Fruit fly (Drosophila melanogaster) whole organism, pupa: ENCODE measurements around the gene promL.
A peak's percentile ranks its signal among the peaks of the same experiment; 100 is the strongest.

ENCODE experiments used
- CG10348 ChIP-seq: fragments of 200-800 bp; sonication (Bioruptor generic); IDR thresholded peaks from 2 replicates; pipeline ENCODE4 v1.3.6; 2022; ENCODE audit warnings: missing biosample characterization, missing genetic modification characterization
- CG12605 ChIP-seq: fragments of 200-800 bp; sonication (Bioruptor generic); IDR thresholded peaks from 2 replicates; pipeline ENCODE4 v1.3.6; 2022; ENCODE audit warnings: missing biosample characterization, missing genetic modification characterization
- CG13204 ChIP-seq: fragments of 200-800 bp; sonication (Bioruptor generic); optimal IDR thresholded peaks from 2 replicates; lab custom pipeline; 2018; ENCODE audit warnings: missing biosample characterization, mild to moderate bottlenecking, missing genetic modification characterization, moderate library complexity
- CG14655 ChIP-seq: fragments of 200-800 bp; sonication (Bioruptor generic); optimal IDR thresholded peaks from 3 replicates; lab custom pipeline; 2017; ENCODE audit warnings: mild to moderate bottlenecking, missing biosample characterization, missing genetic modification reagents, missing genetic modification characterization
- CG15710 ChIP-seq: fragments of 200-800 bp; sonication (Bioruptor generic); optimal IDR thresholded peaks from 2 replicates; lab custom pipeline; 2018; ENCODE audit warnings: missing biosample characterization, mild to moderate bottlenecking, missing genetic modification characterization, moderate library complexity
- CG17806 ChIP-seq: fragments of 200-800 bp; sonication (Bioruptor generic); optimal IDR thresholded peaks from 2 replicates; lab custom pipeline; 2018; ENCODE audit warnings: missing biosample characterization, mild to moderate bottlenecking, missing genetic modification characterization, moderate library complexity
- CG32121 ChIP-seq: fragments of 200-800 bp; sonication (Bioruptor generic); IDR thresholded peaks from 2 replicates; pipeline ENCODE4 v1.3.6; 2022; ENCODE audit warnings: missing biosample characterization, missing genetic modification characterization
- CG34367 ChIP-seq: fragments of 200-800 bp; sonication (Bioruptor generic); optimal IDR thresholded peaks from 2 replicates; lab custom pipeline; 2018; ENCODE audit warnings: missing biosample characterization, mild to moderate bottlenecking, missing genetic modification characterization
- CG4496 ChIP-seq: fragments of 200-800 bp; sonication (Bioruptor generic); IDR thresholded peaks from 3 replicates; pipeline ENCODE4 v1.3.6; 2022; ENCODE audit warnings: missing biosample characterization, missing genetic modification characterization
- CG8159 ChIP-seq: fragments of 200-800 bp; sonication (Bioruptor generic); optimal IDR thresholded peaks from 3 replicates; lab custom pipeline; 2018; ENCODE audit warnings: missing biosample characterization, mild to moderate bottlenecking, missing genetic modification characterization, moderate library complexity
- CG8301 ChIP-seq: fragments of 200-800 bp; sonication (Bioruptor generic); optimal IDR thresholded peaks from 2 replicates; lab custom pipeline; 2018; ENCODE audit warnings: missing biosample characterization, mild to moderate bottlenecking, missing genetic modification characterization
- CG9948 ChIP-seq: fragments of 200-800 bp; sonication (Bioruptor generic); optimal IDR thresholded peaks from 2 replicates; lab custom pipeline; 2018; ENCODE audit warnings: missing biosample characterization, mild to moderate bottlenecking, missing genetic modification characterization, moderate library complexity
- D1 ChIP-seq: fragments of 200-800 bp; sonication (Bioruptor generic); optimal IDR thresholded peaks from 2 replicates; lab custom pipeline; 2018; ENCODE audit warnings: missing biosample characterization, mild to moderate bottlenecking, missing genetic modification characterization, moderate library complexity
- EcR ChIP-seq: fragments of 200-800 bp; sonication (Bioruptor generic); optimal IDR thresholded peaks from 3 replicates; lab custom pipeline; 2019; ENCODE audit warnings: missing biosample characterization, missing genetic modification characterization, mild to moderate bottlenecking, moderate library complexity, missing genetic modification reagents
- Ets98B ChIP-seq: fragments of 200-800 bp; sonication (Bioruptor generic); IDR thresholded peaks from 2 replicates; pipeline ENCODE4 v1.3.6; 2022; ENCODE audit warnings: missing biosample characterization, missing genetic modification characterization
- Pif1A ChIP-seq: fragments of 200-800 bp; sonication (Bioruptor generic); optimal IDR thresholded peaks from 3 replicates; lab custom pipeline; 2016; ENCODE audit warnings: missing biosample characterization, missing genetic modification characterization
- Pif1B ChIP-seq: fragments of 200-800 bp; sonication (Bioruptor generic); optimal IDR thresholded peaks from 3 replicates; lab custom pipeline; 2016; ENCODE audit warnings: missing biosample characterization, missing genetic modification characterization
- Snoo ChIP-seq: fragments of 200-800 bp; sonication (Bioruptor generic); optimal IDR thresholded peaks from 3 replicates; lab custom pipeline; 2017; ENCODE audit warnings: missing biosample characterization, mild to moderate bottlenecking, missing genetic modification characterization, inconsistent platforms
- fd96Ca ChIP-seq: fragments of 200-800 bp; sonication (Bioruptor generic); IDR thresholded peaks from 3 replicates; pipeline ENCODE4 v1.3.6; 2022; ENCODE audit warnings: missing biosample characterization, missing genetic modification characterization
- gl ChIP-seq: fragments of 200-800 bp; sonication (Bioruptor generic); optimal IDR thresholded peaks from 2 replicates; lab custom pipeline; 2018; ENCODE audit warnings: missing biosample characterization, mild to moderate bottlenecking, missing genetic modification characterization
- rn ChIP-seq: fragments of 200-800 bp; sonication (Bioruptor generic); IDR thresholded peaks from 2 replicates; pipeline ENCODE4 v1.3.6; 2022; ENCODE audit warnings: missing biosample characterization, missing genetic modification characterization

Gene promL

DNA sequence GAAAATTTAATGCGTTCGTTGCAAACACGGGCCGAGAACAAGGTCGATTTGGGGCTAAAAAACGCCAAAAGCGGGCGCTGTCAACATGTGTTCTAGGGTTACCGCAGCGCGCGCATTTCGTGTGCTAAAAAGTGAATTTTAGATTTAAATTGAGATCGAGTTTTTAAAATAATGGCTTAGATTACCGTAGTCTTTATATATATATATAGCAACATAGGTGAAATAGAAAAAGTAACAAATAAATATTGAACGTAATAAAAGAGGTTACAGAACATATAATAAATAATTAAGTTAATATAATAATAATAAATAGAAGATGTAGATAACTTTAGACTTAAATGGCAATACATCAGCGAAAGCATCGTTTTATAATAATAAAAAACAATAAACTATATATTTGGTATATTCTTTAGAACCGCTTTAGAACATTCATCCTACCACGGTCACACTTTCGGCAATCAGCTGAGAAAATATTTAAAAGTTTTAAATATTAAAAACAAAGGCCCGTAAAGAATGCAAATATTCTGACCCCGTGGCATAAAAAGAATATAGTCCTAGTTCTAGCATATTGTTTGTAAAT lies 15.9 kb upstream of the promL start, which contains the start of the genes CG11537 and Alg2:
Gene CG11537, minus strand, starts transcription at position 75 of the 580 bp plus-strand sequence.
Gene Alg2, plus strand, starts transcription at position 426 of the 580 bp plus-strand sequence.
- no peak for TF ChIP-seq Pif1A (GFP tag; lab: Kevin White, UChicago)
- TF ChIP-seq CG17806 (tag; lab: Kevin White, UChicago): no peak
- no peak for TF ChIP-seq gl
- peak; percentile 50 for TF ChIP-seq CG15710
- no peak for TF ChIP-seq CG10348 (GFP tag; lab: Robert Waterston, UW)
- TF ChIP-seq CG4496 (GFP tag; lab: Robert Waterston, UW): peak; percentile 32; the same call in 1 of the 3 replicates
- peak; percentile 25; the same call in 1 of the 2 replicates for TF ChIP-seq Ets98B
- no peak for TF ChIP-seq CG14655 (GFP tag; lab: Kevin White, UChicago)

DNA sequence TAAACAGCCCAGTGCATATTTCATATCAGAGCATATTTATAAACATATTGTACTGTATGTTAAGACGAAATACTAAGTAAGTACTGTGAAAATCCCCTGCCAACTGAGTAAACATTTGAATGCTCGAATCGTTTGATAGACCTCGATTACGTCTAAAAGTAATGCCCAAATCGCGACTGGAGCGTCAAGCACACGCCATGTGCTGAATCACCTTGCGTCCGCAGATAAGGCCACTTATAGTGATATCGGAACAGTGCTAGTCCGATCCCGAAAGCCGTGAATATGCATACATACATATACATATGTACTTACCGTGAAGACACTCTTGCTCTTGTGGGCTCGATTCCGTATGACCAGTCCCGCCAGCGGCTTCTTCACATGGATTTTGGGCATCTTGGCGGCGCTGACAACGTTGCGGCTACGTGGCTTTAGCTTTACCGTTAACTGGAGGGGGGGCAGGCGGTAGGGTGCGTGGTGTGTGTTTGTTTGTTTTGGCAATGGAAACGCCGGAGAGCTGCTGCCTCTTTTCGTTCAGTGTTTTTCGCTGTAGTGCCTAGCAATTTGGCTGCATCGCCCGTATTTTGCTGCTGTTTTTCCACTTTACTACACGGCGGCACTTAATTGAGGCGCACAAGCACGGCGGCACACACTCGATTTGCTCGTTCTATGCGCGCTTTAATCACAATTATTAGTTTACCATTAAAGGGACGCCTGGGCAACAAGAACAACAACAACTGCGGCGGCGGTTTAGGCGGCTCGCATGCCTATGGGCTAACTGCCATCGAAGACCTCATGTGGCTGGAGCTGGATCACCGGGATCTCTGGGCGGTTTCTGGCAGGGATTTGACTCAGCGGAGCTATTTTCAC lies 15.2 kb upstream of the promL start:
- TF ChIP-seq Ets98B: no peak
- no peak for TF ChIP-seq Pif1B (GFP tag; lab: Kevin White, UChicago)
- TF ChIP-seq Snoo: no peak
- TF ChIP-seq gl: no peak
- no peak for TF ChIP-seq CG4496 (GFP tag; lab: Robert Waterston, UW)
- no peak for TF ChIP-seq rn
- TF ChIP-seq Pif1A (GFP tag; lab: Kevin White, UChicago): no peak
- TF ChIP-seq CG10348 (GFP tag; lab: Robert Waterston, UW): no peak
- no peak for TF ChIP-seq EcR (GFP tag; lab: Kevin White, UChicago)
- TF ChIP-seq CG13204 (GFP tag; lab: Kevin White, UChicago): no peak
- no peak for TF ChIP-seq CG8301 (tag; lab: Kevin White, UChicago)
- TF ChIP-seq CG15710: no peak
- no peak for TF ChIP-seq CG32121
- TF ChIP-seq, all 21 proteins: peak for 0

DNA sequence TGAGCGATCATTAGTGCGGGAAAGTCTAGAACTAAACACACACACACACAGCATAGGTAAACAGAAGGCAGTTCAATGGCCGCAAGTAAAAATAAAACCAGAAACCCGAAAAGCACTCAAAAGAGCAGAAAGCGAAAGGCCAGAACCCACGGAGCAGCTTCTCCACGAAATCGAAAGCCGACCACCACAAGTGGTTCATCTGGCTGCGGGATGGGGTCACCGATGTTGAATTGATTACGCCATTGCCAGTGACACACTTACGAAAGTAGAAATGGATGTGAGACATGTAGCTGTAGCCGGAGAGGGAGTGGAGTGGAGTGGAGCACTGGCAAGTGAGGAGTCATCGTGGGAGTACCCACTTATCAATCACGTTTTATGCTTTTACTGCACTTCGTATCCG lies 13.9 kb upstream of the promL start:
- TF ChIP-seq Ets98B (no peak), gl (no peak), D1 (tag; lab: Kevin White, UChicago) (no peak), CG4496 (GFP tag; lab: Robert Waterston, UW) (no peak), fd96Ca (GFP tag; lab: Robert Waterston, UW) (no peak), Pif1A (GFP tag; lab: Kevin White, UChicago) (no peak), CG34367 (tag; lab: Kevin White, UChicago) (no peak), CG14655 (GFP tag; lab: Kevin White, UChicago) (no peak), CG8159 (tag; lab: Kevin White, UChicago) (no peak), rn (no peak), Snoo (no peak)

DNA sequence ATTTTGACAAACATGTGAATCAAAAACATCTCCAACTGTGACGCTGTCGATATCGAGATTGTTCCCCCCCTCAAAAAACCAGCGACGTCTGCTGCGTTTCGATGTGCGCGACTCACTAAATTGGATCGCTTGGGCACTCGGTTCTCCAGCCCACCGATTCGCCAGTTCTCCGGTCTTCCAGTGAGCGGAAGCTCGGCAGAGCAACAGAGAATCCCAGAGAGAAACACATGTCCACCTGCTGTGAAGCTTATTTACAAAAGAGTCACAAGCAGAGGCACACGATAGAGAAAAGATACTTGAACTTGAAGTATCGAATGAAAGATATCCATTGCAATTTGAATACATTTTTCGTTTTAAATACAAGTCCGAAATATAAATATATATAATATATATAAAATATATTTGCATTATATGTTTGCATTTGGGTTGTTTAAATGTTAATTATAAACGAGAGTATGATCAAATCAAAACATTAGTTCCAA lies 6.6 kb upstream of the promL start:
- TF ChIP-seq Snoo (no peak), CG34367 (tag; lab: Kevin White, UChicago) (no peak), CG14655 (GFP tag; lab: Kevin White, UChicago) (no peak), Ets98B (peak; percentile 41; the same call in 1 of the 2 replicates), CG8301 (tag; lab: Kevin White, UChicago) (no peak), D1 (tag; lab: Kevin White, UChicago) (no peak), CG13204 (GFP tag; lab: Kevin White, UChicago) (no peak), Pif1A (GFP tag; lab: Kevin White, UChicago) (peak; percentile 44), Pif1B (GFP tag; lab: Kevin White, UChicago) (peak; percentile 43), CG12605 (GFP tag; lab: Robert Waterston, UW) (peak; percentile 33; the same call in 1 of the 2 replicates), CG4496 (GFP tag; lab: Robert Waterston, UW) (0 out of 3 replicates have a peak, but pooled peaks have one; percentile 33), fd96Ca (GFP tag; lab: Robert Waterston, UW) (no peak), CG17806 (tag; lab: Kevin White, UChicago) (no peak), CG10348 (GFP tag; lab: Robert Waterston, UW) (no peak)
- TF ChIP-seq, all 21 proteins: peak for 5

DNA sequence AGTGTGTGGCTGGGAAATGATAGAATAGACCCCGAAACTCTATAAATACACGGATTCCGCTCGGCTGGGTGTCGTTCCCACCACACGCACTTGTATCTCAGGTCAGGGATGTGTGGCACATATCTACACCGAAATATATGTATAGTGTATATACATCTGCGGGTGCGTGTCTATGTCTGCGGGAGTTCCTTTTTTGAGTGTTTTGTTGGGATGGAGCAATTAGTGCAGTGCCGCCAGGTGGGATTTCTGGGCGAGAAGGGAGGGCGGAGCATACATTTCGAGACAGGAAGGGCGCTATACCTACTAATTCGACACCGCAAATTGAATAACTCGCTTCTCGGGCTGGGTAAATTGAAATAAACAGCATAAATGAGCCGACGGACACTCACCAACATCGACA lies 1.0 kb downstream of the promL start:
- TF ChIP-seq Ets98B (no peak), rn (no peak), fd96Ca (GFP tag; lab: Robert Waterston, UW) (0 out of 3 replicates have a peak, but pooled peaks have one; percentile 22), CG17806 (tag; lab: Kevin White, UChicago) (no peak), CG14655 (GFP tag; lab: Kevin White, UChicago) (no peak), gl (no peak), CG8301 (tag; lab: Kevin White, UChicago) (no peak)

DNA sequence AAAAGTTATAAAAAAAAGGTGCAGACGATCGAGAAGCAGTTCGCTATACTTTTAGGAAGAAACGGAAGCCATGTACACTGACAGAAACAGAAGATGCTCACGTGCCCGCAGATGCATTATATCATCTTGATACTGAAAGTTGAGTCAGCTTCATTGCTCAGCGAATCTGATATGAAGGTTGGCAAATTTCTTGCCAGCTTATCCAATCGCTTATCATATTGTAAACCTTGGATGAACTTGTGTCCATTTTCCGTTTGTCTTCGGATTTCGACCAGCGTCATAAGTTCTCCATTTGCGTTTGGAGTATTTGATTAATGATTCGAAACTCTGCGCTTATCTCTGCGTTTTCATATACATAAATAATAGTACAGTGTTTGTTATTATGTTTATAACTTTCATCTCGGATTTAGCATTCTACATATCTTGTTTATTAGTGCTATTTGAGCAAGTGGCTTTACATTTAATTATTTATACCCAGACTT lies 1.8 kb downstream of the promL start:
- peak; percentile 2 for TF ChIP-seq CG8301 (tag; lab: Kevin White, UChicago)
- no peak for TF ChIP-seq CG9948 (tag; lab: Kevin White, UChicago)
- TF ChIP-seq CG34367 (tag; lab: Kevin White, UChicago): peak; percentile 19
- TF ChIP-seq Pif1A (GFP tag; lab: Kevin White, UChicago): no peak
- TF ChIP-seq, all 21 proteins: peak for 2
